Worm (Caenorhabditis elegans) whole organism, mixed stage, embryonic: Measurements from ENCODE around the gene zyg-11.

Experiments
- M03D4.4 ChIP-seq: sonication (generic microtip); optimal IDR thresholded peaks from 2 replicates; lab custom pipeline; 2017; ENCODE audit warnings: mild to moderate bottlenecking, missing genetic modification characterization, missing compliant biosample characterization
- bed-3 ChIP-seq: fragments of 200-800 bp; sonication (Bioruptor generic); optimal IDR thresholded peaks from 3 replicates; lab custom pipeline; 2018; ENCODE audit warnings: mild to moderate bottlenecking, missing genetic modification characterization, moderate library complexity, missing compliant biosample characterization
- blmp-1 ChIP-seq: fragments of 150-350 bp; optimal IDR thresholded peaks from 2 replicates; lab custom pipeline; 2014; ENCODE audit warnings: missing biosample characterization, missing genetic modification characterization
- ceh-39 ChIP-seq: fragments of 150-350 bp; optimal IDR thresholded peaks from 2 replicates; lab custom pipeline; 2014; ENCODE audit warnings: missing biosample characterization, missing genetic modification characterization
- ceh-43 ChIP-seq: fragments of 200-800 bp; sonication (Bioruptor generic); optimal IDR thresholded peaks from 2 replicates; lab custom pipeline; 2018; ENCODE audit warnings: mild to moderate bottlenecking, missing genetic modification characterization, moderate library complexity, missing compliant biosample characterization
- ceh-83 ChIP-seq: fragments of 200-800 bp; sonication (Bioruptor generic); optimal IDR thresholded peaks from 2 replicates; lab custom pipeline; 2018; ENCODE audit warnings: mild to moderate bottlenecking, missing genetic modification characterization, missing compliant biosample characterization
- ces-1 ChIP-seq: fragments of 150-350 bp; optimal IDR thresholded peaks from 2 replicates; lab custom pipeline; 2014; ENCODE audit warnings: missing biosample characterization, missing genetic modification reagents, missing genetic modification characterization
- cnd-1 ChIP-seq: fragments of 200-800 bp; sonication (Bioruptor generic); optimal IDR thresholded peaks from 2 replicates; lab custom pipeline; 2018; ENCODE audit warnings: mild to moderate bottlenecking, missing genetic modification characterization, missing compliant biosample characterization
- drap-1 ChIP-seq: fragments of 200-800 bp; sonication (Bioruptor generic); optimal IDR thresholded peaks from 3 replicates; lab custom pipeline; 2018; ENCODE audit warnings: mild to moderate bottlenecking, missing genetic modification characterization, missing compliant biosample characterization
- elt-1 ChIP-seq: sonication (generic microtip); optimal IDR thresholded peaks from 2 replicates; lab custom pipeline; 2017; ENCODE audit warnings: missing genetic modification characterization, mild to moderate bottlenecking, missing compliant biosample characterization, antibody characterized with exemption, moderate library complexity, borderline replicate concordance; ENCODE audit not compliant: insufficient read depth
- elt-3 ChIP-seq: fragments of 150-350 bp; optimal IDR thresholded peaks from 2 replicates; lab custom pipeline; 2014; ENCODE audit warnings: missing biosample characterization, missing genetic modification characterization
- ham-2 ChIP-seq: fragments of 200-800 bp; sonication (Bioruptor generic); optimal IDR thresholded peaks from 2 replicates; lab custom pipeline; 2018; ENCODE audit warnings: mild to moderate bottlenecking, missing genetic modification characterization, missing compliant biosample characterization
- hlh-1 ChIP-seq: fragments of 150-350 bp; optimal IDR thresholded peaks from 2 replicates; lab custom pipeline; 2014; ENCODE audit warnings: missing biosample characterization, missing genetic modification reagents, missing genetic modification characterization
- lin-13 ChIP-seq: fragments of 150-350 bp; optimal IDR thresholded peaks from 2 replicates; lab custom pipeline; 2014; ENCODE audit warnings: missing biosample characterization, missing genetic modification characterization
- lin-32 ChIP-seq: fragments of 200-800 bp; sonication (Bioruptor generic); optimal IDR thresholded peaks from 2 replicates; lab custom pipeline; 2018; ENCODE audit warnings: mild to moderate bottlenecking, missing genetic modification characterization, missing compliant biosample characterization
- lsy-2 ChIP-seq: fragments of 150-350 bp; optimal IDR thresholded peaks from 2 replicates; lab custom pipeline; 2014; ENCODE audit warnings: missing biosample characterization, missing genetic modification characterization
- mab-5 ChIP-seq: fragments of 150-350 bp; optimal IDR thresholded peaks from 2 replicates; lab custom pipeline; 2014; ENCODE audit warnings: missing biosample characterization, missing genetic modification characterization
- mep-1 ChIP-seq: fragments of 150-350 bp; optimal IDR thresholded peaks from 2 replicates; lab custom pipeline; 2017; ENCODE audit warnings: missing biosample characterization, missing genetic modification reagents, missing genetic modification characterization, inconsistent platforms
- mls-2 ChIP-seq: sonication (generic microtip); optimal IDR thresholded peaks from 2 replicates; lab custom pipeline; 2016; ENCODE audit warnings: mild to moderate bottlenecking, missing genetic modification characterization, moderate library complexity, missing compliant biosample characterization
- nhr-2 ChIP-seq: fragments of 150-350 bp; optimal IDR thresholded peaks from 2 replicates; lab custom pipeline; 2014; ENCODE audit warnings: missing biosample characterization, missing genetic modification characterization
- nhr-237 ChIP-seq: fragments of 150-350 bp; optimal IDR thresholded peaks from 2 replicates; lab custom pipeline; 2014; ENCODE audit warnings: missing biosample characterization, missing genetic modification characterization
- nhr-28 ChIP-seq: fragments of 150-350 bp; optimal IDR thresholded peaks from 2 replicates; lab custom pipeline; 2014; ENCODE audit warnings: missing biosample characterization, missing genetic modification characterization
- nhr-76 ChIP-seq: sonication (generic microtip); optimal IDR thresholded peaks from 2 replicates; lab custom pipeline; 2017; ENCODE audit warnings: missing biosample characterization, missing genetic modification characterization
- pha-4 ChIP-seq: fragments of 150-350 bp; optimal IDR thresholded peaks from 2 replicates; lab custom pipeline; 2018; ENCODE audit warnings: missing biosample characterization, missing genetic modification reagents, missing genetic modification characterization
- sem-2 ChIP-seq: fragments of 200-800 bp; sonication (Bioruptor generic); optimal IDR thresholded peaks from 2 replicates; lab custom pipeline; 2018; ENCODE audit warnings: mild to moderate bottlenecking, missing genetic modification characterization, missing compliant biosample characterization
- snpc-4 ChIP-seq: fragments of 150-350 bp; optimal IDR thresholded peaks from 2 replicates; lab custom pipeline; 2014; ENCODE audit warnings: missing biosample characterization, missing genetic modification characterization
- sptf-1 ChIP-seq: sonication (generic microtip); optimal IDR thresholded peaks from 2 replicates; lab custom pipeline; 2017; ENCODE audit warnings: mild to moderate bottlenecking, missing genetic modification characterization, moderate library complexity, missing compliant biosample characterization
- tbx-8 ChIP-seq: fragments of 200-800 bp; sonication (Bioruptor generic); optimal IDR thresholded peaks from 2 replicates; lab custom pipeline; 2018; ENCODE audit warnings: mild to moderate bottlenecking, missing genetic modification characterization, moderate library complexity, missing compliant biosample characterization
- unc-120 ChIP-seq: sonication (generic microtip); optimal IDR thresholded peaks from 2 replicates; lab custom pipeline; 2017; ENCODE audit warnings: missing genetic modification characterization, missing compliant biosample characterization; ENCODE audit not compliant: poor library complexity, severe bottlenecking
- unc-39 ChIP-seq: fragments of 150-350 bp; optimal IDR thresholded peaks from 2 replicates; lab custom pipeline; 2014; ENCODE audit warnings: missing biosample characterization, missing genetic modification characterization
- unc-62 ChIP-seq: fragments of 150-350 bp; optimal IDR thresholded peaks from 2 replicates; lab custom pipeline; 2014; ENCODE audit warnings: missing biosample characterization, missing genetic modification reagents, missing genetic modification characterization
- zip-8 ChIP-seq: fragments of 150-350 bp; optimal IDR thresholded peaks from 2 replicates; lab custom pipeline; 2014; ENCODE audit warnings: missing biosample characterization, missing genetic modification characterization
- ztf-11 ChIP-seq: fragments of 150-350 bp; optimal IDR thresholded peaks from 2 replicates; lab custom pipeline; 2014; ENCODE audit warnings: missing biosample characterization, missing genetic modification characterization

Gene zyg-11

ce11 chrII:7977513-7977912, 40.0 kb upstream of the zyg-11 start:
- TF ChIP-seq lin-13 (tag; lab: Kevin White, UChicago), result no peak
- TF ChIP-seq ceh-83, result no peak

- no peak for TF ChIP-seq lsy-2 (tag; lab: Kevin White, UChicago)
- TF ChIP-seq mep-1 (tag; lab: Kevin White, UChicago), result no peak
- TF ChIP-seq nhr-237 (tag; lab: Kevin White, UChicago), result no peak
- no peak for TF ChIP-seq mls-2
- TF ChIP-seq lin-13 (tag; lab: Kevin White, UChicago), result no peak
- no peak for TF ChIP-seq ceh-83
- TF ChIP-seq unc-62 (GFP tag; lab: Kevin White, UChicago), result no peak
- TF ChIP-seq snpc-4 (tag; lab: Kevin White, UChicago), result no peak
- no peak for TF ChIP-seq nhr-28 (tag; lab: Kevin White, UChicago)
- no peak for TF ChIP-seq bed-3
- no peak for TF ChIP-seq blmp-1
- TF ChIP-seq unc-120 (tag; lab: Kevin White, UChicago), result no peak
- no peak for TF ChIP-seq elt-1 (tag; lab: Kevin White, UChicago)
- no peak for TF ChIP-seq sem-2 (GFP tag; lab: Kevin White, UChicago)
- TF ChIP-seq zip-8, result no peak
- no peak for TF ChIP-seq nhr-2
- TF ChIP-seq hlh-1 (tag; lab: Kevin White, UChicago), result no peak
- no peak for TF ChIP-seq mab-5 (tag; lab: Kevin White, UChicago)
Measured at ce11 chrII:7981084-7981483, 36.4 kb upstream of the zyg-11 start.

ce11 chrII:7983454-7983853, 34.0 kb upstream of the zyg-11 start:
- TF ChIP-seq nhr-237 (tag; lab: Kevin White, UChicago), result no peak
- TF ChIP-seq snpc-4 (tag; lab: Kevin White, UChicago), result no peak
- TF ChIP-seq sem-2 (GFP tag; lab: Kevin White, UChicago), result no peak
- no peak for TF ChIP-seq elt-3 (tag; lab: Kevin White, UChicago)
- no peak for TF ChIP-seq sptf-1
- TF ChIP-seq pha-4, result no peak
- no peak for TF ChIP-seq hlh-1 (tag; lab: Kevin White, UChicago)
- no peak for TF ChIP-seq ceh-39 (tag; lab: Kevin White, UChicago)
- no peak for TF ChIP-seq lin-32 (GFP tag; lab: Kevin White, UChicago)
- no peak for TF ChIP-seq elt-1 (tag; lab: Kevin White, UChicago)
- TF ChIP-seq drap-1, result no peak
- TF ChIP-seq M03D4.4 (tag; lab: Kevin White, UChicago), result no peak
- no peak for TF ChIP-seq ceh-43 (GFP tag; lab: Kevin White, UChicago)
- no peak for TF ChIP-seq mep-1 (tag; lab: Kevin White, UChicago)
- TF ChIP-seq mab-5 (tag; lab: Kevin White, UChicago), result no peak
- no peak for TF ChIP-seq ztf-11 (tag; lab: Kevin White, UChicago)
- no peak for TF ChIP-seq unc-39 (tag; lab: Kevin White, UChicago)

ce11 chrII:7984071-7984470, 33.4 kb upstream of the zyg-11 start:
- no peak for TF ChIP-seq mls-2
- no peak for TF ChIP-seq lsy-2 (tag; lab: Kevin White, UChicago)
- no peak for TF ChIP-seq lin-32 (GFP tag; lab: Kevin White, UChicago)
- no peak for TF ChIP-seq ceh-43 (GFP tag; lab: Kevin White, UChicago)
- no peak for TF ChIP-seq unc-62 (GFP tag; lab: Kevin White, UChicago)
- TF ChIP-seq mab-5 (tag; lab: Kevin White, UChicago), result no peak
- no peak for TF ChIP-seq drap-1
- no peak for TF ChIP-seq cnd-1

ce11 chrII:7985029-7985428, 32.5 kb upstream of the zyg-11 start:
- TF ChIP-seq ces-1 (GFP tag; lab: Kevin White, UChicago) (no peak), ztf-11 (tag; lab: Kevin White, UChicago) (no peak), blmp-1 (no peak), cnd-1 (no peak), bed-3 (no peak), lin-13 (tag; lab: Kevin White, UChicago) (no peak), tbx-8 (GFP tag; lab: Kevin White, UChicago) (no peak), unc-120 (tag; lab: Kevin White, UChicago) (no peak), ham-2 (GFP tag; lab: Kevin White, UChicago) (no peak), ceh-43 (GFP tag; lab: Kevin White, UChicago) (no peak), elt-3 (tag; lab: Kevin White, UChicago) (no peak), nhr-76 (tag; lab: Kevin White, UChicago) (no peak)
